Worm (Caenorhabditis elegans) whole organism, young adult: Measurements from ENCODE around the gene pqn-41.

ENCODE experiments used
- B0336.3 ChIP-seq: fragments of 200-800 bp; sonication (Bioruptor generic); IDR thresholded peaks from 2 replicates; pipeline ENCODE4 v1.3.6; 2022; ENCODE audit warnings: missing genetic modification characterization, missing compliant biosample characterization
- C06A6.2 ChIP-seq: fragments of 200-800 bp; sonication (Bioruptor generic); conservative IDR thresholded peaks from 2 replicates; pipeline ENCODE4 v1.3.6; 2022; ENCODE audit warnings: missing genetic modification characterization, missing compliant biosample characterization
- C17E4.6 ChIP-seq: fragments of 200-800 bp; sonication (Bioruptor generic); IDR thresholded peaks from 2 replicates; pipeline ENCODE4 v1.3.6; 2022; ENCODE audit warnings: missing genetic modification reagents, missing genetic modification characterization, missing compliant biosample characterization
- F23B12.7 ChIP-seq: sonication (generic microtip); optimal IDR thresholded peaks from 2 replicates; lab custom pipeline; 2017; ENCODE audit warnings: missing genetic modification characterization, mild to moderate bottlenecking, missing compliant biosample characterization, antibody characterized with exemption, moderate library complexity; ENCODE audit not compliant: insufficient read depth
- F39B2.1 ChIP-seq: fragments of 200-800 bp; sonication (Bioruptor generic); IDR thresholded peaks from 2 replicates; pipeline ENCODE4 v1.3.6; 2022; ENCODE audit warnings: missing genetic modification reagents, missing genetic modification characterization, missing compliant biosample characterization
- F49E8.2 ChIP-seq: sonication (generic microtip); optimal IDR thresholded peaks from 3 replicates; lab custom pipeline; 2017; ENCODE audit warnings: missing genetic modification characterization, mild to moderate bottlenecking, missing compliant biosample characterization, antibody characterized with exemption, moderate library complexity; ENCODE audit not compliant: insufficient read depth
- F55B11.4 ChIP-seq: sonication (generic microtip); optimal IDR thresholded peaks from 2 replicates; lab custom pipeline; 2016; ENCODE audit warnings: missing compliant biosample characterization, missing genetic modification characterization, borderline replicate concordance; ENCODE audit not compliant: insufficient read depth
- Y53G8AR.9 ChIP-seq: fragments of 200-800 bp; sonication (Bioruptor generic); conservative IDR thresholded peaks from 2 replicates; pipeline ENCODE4 v1.3.6; 2022; ENCODE audit warnings: missing genetic modification reagents, missing genetic modification characterization, missing compliant biosample characterization
- Y56A3A.18 ChIP-seq: fragments of 200-800 bp; sonication (Bioruptor generic); IDR thresholded peaks from 2 replicates; pipeline ENCODE4 v1.3.6; 2022; ENCODE audit warnings: missing genetic modification reagents, missing genetic modification characterization, missing compliant biosample characterization
- aptf-3 ChIP-seq: fragments of 200-800 bp; sonication (Bioruptor generic); IDR thresholded peaks from 2 replicates; pipeline ENCODE4 v1.3.6; 2022; ENCODE audit warnings: missing genetic modification characterization, missing compliant biosample characterization
- attf-5 ChIP-seq: fragments of 200-800 bp; sonication (Bioruptor generic); optimal IDR thresholded peaks from 2 replicates; lab custom pipeline; 2018; ENCODE audit warnings: mild to moderate bottlenecking, missing genetic modification characterization, missing compliant biosample characterization
- bed-1 ChIP-seq: fragments of 200-800 bp; sonication (Bioruptor generic); IDR thresholded peaks from 2 replicates; pipeline ENCODE4 v1.3.6; 2022; ENCODE audit warnings: missing genetic modification reagents, missing genetic modification characterization, missing compliant biosample characterization
- ceh-27 ChIP-seq: fragments of 200-800 bp; sonication (Bioruptor generic); optimal IDR thresholded peaks from 2 replicates; lab custom pipeline; 2018; ENCODE audit warnings: mild to moderate bottlenecking, missing genetic modification characterization, moderate library complexity, missing compliant biosample characterization
- ceh-40 ChIP-seq: fragments of 200-800 bp; sonication (Bioruptor generic); IDR thresholded peaks from 2 replicates; pipeline ENCODE4 v1.3.6; 2022; ENCODE audit warnings: missing genetic modification characterization, missing compliant biosample characterization
- dox-1 ChIP-seq: fragments of 200-800 bp; sonication (Bioruptor generic); IDR thresholded peaks from 2 replicates; pipeline ENCODE4 v1.3.6; 2022; ENCODE audit warnings: missing genetic modification reagents, missing genetic modification characterization, missing compliant biosample characterization
- efl-1 ChIP-seq: fragments of 150-350 bp; optimal IDR thresholded peaks from 2 replicates; lab custom pipeline; 2014; ENCODE audit warnings: missing biosample characterization, missing genetic modification reagents, missing genetic modification characterization
- egl-18 ChIP-seq: fragments of 200-800 bp; sonication (Bioruptor generic); IDR thresholded peaks from 2 replicates; pipeline ENCODE4 v1.3.6; 2022; ENCODE audit warnings: missing genetic modification reagents, missing genetic modification characterization, missing compliant biosample characterization
- egrh-3 ChIP-seq: fragments of 200-800 bp; sonication (Bioruptor generic); IDR thresholded peaks from 2 replicates; pipeline ENCODE4 v1.3.6; 2022; ENCODE audit warnings: missing genetic modification reagents, missing genetic modification characterization, missing compliant biosample characterization
- gei-17 ChIP-seq: fragments of 200-800 bp; sonication (Bioruptor generic); optimal IDR thresholded peaks from 2 replicates; lab custom pipeline; 2018; ENCODE audit warnings: mild to moderate bottlenecking, missing genetic modification characterization, missing compliant biosample characterization
- hlh-12 ChIP-seq: sonication (generic microtip); optimal IDR thresholded peaks from 2 replicates; lab custom pipeline; 2016; ENCODE audit warnings: missing genetic modification characterization, missing compliant biosample characterization
- hlh-26 ChIP-seq: fragments of 200-800 bp; sonication (Bioruptor generic); conservative IDR thresholded peaks from 2 replicates; pipeline ENCODE4 v1.3.6; 2022; ENCODE audit warnings: missing genetic modification reagents, missing genetic modification characterization, missing compliant biosample characterization
- hmg-1.2 ChIP-seq: fragments of 200-800 bp; sonication (Bioruptor generic); IDR thresholded peaks from 2 replicates; pipeline ENCODE4 v1.3.6; 2022; ENCODE audit warnings: missing genetic modification reagents, missing genetic modification characterization, missing compliant biosample characterization
- hmg-20 ChIP-seq: fragments of 200-800 bp; sonication (Bioruptor generic); IDR thresholded peaks from 2 replicates; pipeline ENCODE4 v1.3.6; 2022; ENCODE audit warnings: missing genetic modification reagents, missing genetic modification characterization, missing compliant biosample characterization
- lag-1 ChIP-seq: fragments of 200-800 bp; sonication (Bioruptor generic); IDR thresholded peaks from 2 replicates; pipeline ENCODE4 v1.3.6; 2022; ENCODE audit warnings: missing genetic modification reagents, missing genetic modification characterization, missing compliant biosample characterization
- let-607 ChIP-seq, 2 experiments: fragments of 200-800 bp in 1 of 2; sonication (Bioruptor generic) in 1 of 2; sonication (generic microtip) in 1 of 2; optimal IDR thresholded peaks; 2 replicates each; lab custom pipeline; 2016 to 2018; ENCODE audit warnings: mild to moderate bottlenecking in 2 of 2, missing compliant biosample characterization in 2 of 2, missing genetic modification characterization in 2 of 2, moderate library complexity in 2 of 2, missing genotype in 1 of 2
- lin-26 ChIP-seq: fragments of 200-800 bp; sonication (Bioruptor generic); IDR thresholded peaks from 2 replicates; pipeline ENCODE4 v1.3.6; 2022; ENCODE audit warnings: missing genetic modification reagents, missing genetic modification characterization, missing compliant biosample characterization
- mel-28 ChIP-seq: sonication (generic microtip); optimal IDR thresholded peaks from 2 replicates; lab custom pipeline; 2016; ENCODE audit warnings: borderline replicate concordance, mild to moderate bottlenecking, missing genetic modification characterization, missing compliant biosample characterization
- mxl-1 ChIP-seq: sonication (generic microtip); optimal IDR thresholded peaks from 2 replicates; lab custom pipeline; 2016; ENCODE audit warnings: missing genetic modification characterization, missing compliant biosample characterization
- nfya-1 ChIP-seq: sonication (generic microtip); optimal IDR thresholded peaks from 2 replicates; lab custom pipeline; 2017; ENCODE audit warnings: antibody characterized with exemption, missing compliant biosample characterization, missing genetic modification characterization, borderline replicate concordance; ENCODE audit not compliant: insufficient read depth
- snpc-1.1 ChIP-seq: sonication (generic microtip); optimal IDR thresholded peaks from 2 replicates; lab custom pipeline; 2017; ENCODE audit warnings: missing genetic modification characterization, mild to moderate bottlenecking, missing compliant biosample characterization, antibody characterized with exemption, moderate library complexity, missing genotype, missing genetic modification reagents; ENCODE audit not compliant: insufficient read depth
- somi-1 ChIP-seq: fragments of 200-800 bp; sonication (Bioruptor generic); optimal IDR thresholded peaks from 2 replicates; lab custom pipeline; 2018; ENCODE audit warnings: mild to moderate bottlenecking, missing genetic modification characterization, missing compliant biosample characterization
- sptf-2 ChIP-seq: fragments of 200-800 bp; sonication (Bioruptor generic); optimal IDR thresholded peaks from 2 replicates; lab custom pipeline; 2018; ENCODE audit warnings: mild to moderate bottlenecking, missing genetic modification characterization, missing compliant biosample characterization
- tbx-9 ChIP-seq: sonication (generic microtip); optimal IDR thresholded peaks from 2 replicates; lab custom pipeline; 2016; ENCODE audit warnings: borderline replicate concordance, missing genetic modification characterization, inconsistent platforms, missing compliant biosample characterization
- tlf-1 ChIP-seq: fragments of 200-800 bp; sonication (Bioruptor generic); optimal IDR thresholded peaks from 2 replicates; lab custom pipeline; 2018; ENCODE audit warnings: mild to moderate bottlenecking, missing genetic modification characterization, missing compliant biosample characterization
- ztf-26 ChIP-seq: sonication (generic microtip); optimal IDR thresholded peaks from 2 replicates; lab custom pipeline; 2017; ENCODE audit warnings: missing genetic modification characterization, missing compliant biosample characterization

The pqn-41 gene

DNA sequence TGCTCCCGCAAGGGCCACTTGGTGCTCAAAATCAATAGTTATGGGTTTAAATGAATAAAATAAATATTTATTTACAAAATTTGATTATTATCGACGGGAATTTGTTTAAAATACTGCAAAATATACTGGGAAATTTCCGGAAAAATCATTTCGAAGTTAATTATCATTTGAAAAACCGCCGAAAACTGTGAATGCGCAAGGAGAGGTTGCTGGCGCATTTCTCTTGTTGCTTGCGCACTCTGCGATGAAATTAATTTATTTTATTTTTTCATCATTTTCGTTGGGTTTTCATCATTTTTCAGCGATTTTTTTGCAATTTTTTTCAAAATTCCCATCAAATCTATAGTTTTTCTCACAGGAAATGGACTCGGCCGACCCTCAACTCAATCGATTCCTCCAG lies 46.2 kb upstream of the pqn-41 start, which contains the start of gene ddp-1 (continued):
- TF ChIP-seq ztf-26 (tag; lab: Kevin White, UChicago) (peak; percentile 93), F39B2.1 (GFP tag; lab: Robert Waterston, UW) (peak; percentile 87), ceh-27 (GFP tag; lab: Kevin White, UChicago) (peak; percentile 86), ceh-40 (GFP tag; lab: Robert Waterston, UW) (no peak), somi-1 (GFP tag; lab: Kevin White, UChicago) (peak; percentile 78), tlf-1 (GFP tag; lab: Kevin White, UChicago) (peak; percentile 97), F23B12.7 (peak; percentile 87), mel-28 (tag; lab: Kevin White, UChicago) (peak; percentile 73), lin-26 (GFP tag; lab: Robert Waterston, UW) (peak; percentile 88), egrh-3 (0 out of 2 replicates have a peak, but pooled peaks have one; percentile 31), egl-18 (GFP tag; lab: Robert Waterston, UW) (peak; percentile 72; the same call in 1 of the 2 replicates), F55B11.4 (tag; lab: Kevin White, UChicago) (no peak), bed-1 (GFP tag; lab: Robert Waterston, UW) (no peak), dox-1 (peak; percentile 96), mxl-1 (tag; lab: Kevin White, UChicago) (no peak), B0336.3 (GFP tag; lab: Robert Waterston, UW) (peak; percentile 96), let-607 (tag; optimal IDR thresholded peaks at IDR 0.05; lab: Kevin White, UChicago) (peak; percentile 45 to 67), nfya-1 (tag; lab: Kevin White, UChicago) (no peak), sptf-2 (GFP tag; lab: Kevin White, UChicago) (peak; percentile 72), hlh-12 (tag; lab: Kevin White, UChicago) (no peak), tbx-9 (tag; lab: Kevin White, UChicago) (no peak), efl-1 (GFP tag; lab: Kevin White, UChicago) (peak; percentile 95), hmg-20 (GFP tag; lab: Robert Waterston, UW) (peak; percentile 93), snpc-1.1 (peak; percentile 67), C17E4.6 (GFP tag; lab: Robert Waterston, UW) (peak; percentile 88), C06A6.2 (GFP tag; lab: Robert Waterston, UW) (peak; percentile 91), Y56A3A.18 (GFP tag; lab: Robert Waterston, UW) (peak; percentile 97), aptf-3 (no peak), hlh-26 (GFP tag; lab: Robert Waterston, UW) (no peak), lag-1 (GFP tag; lab: Robert Waterston, UW) (0 out of 2 replicates have a peak, but pooled peaks have one; percentile 63), hmg-1.2 (peak; percentile 77), gei-17 (GFP tag; lab: Kevin White, UChicago) (peak; percentile 90), F49E8.2 (tag; lab: Kevin White, UChicago) (peak; percentile 78)

DNA sequence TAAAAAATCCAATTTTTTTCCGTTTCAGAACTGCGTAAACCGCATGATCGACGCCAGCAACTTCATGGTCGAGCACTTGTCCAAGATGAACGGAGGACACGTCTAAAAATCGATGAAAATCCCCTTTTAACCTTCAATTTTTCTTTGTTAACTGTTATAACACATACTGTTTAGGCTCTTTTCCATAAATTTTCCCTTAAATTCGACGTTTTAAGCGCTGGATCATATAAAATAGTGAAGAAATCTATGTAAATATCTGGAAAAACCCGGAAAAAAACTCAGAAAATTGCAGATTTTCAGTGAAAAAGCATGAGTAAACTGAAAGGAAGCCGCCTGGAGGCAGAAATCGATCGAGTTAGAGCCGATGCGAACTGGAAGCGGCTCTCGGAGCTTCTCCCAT lies 45.6 kb upstream of the pqn-41 start, which contains the start of gene ttc-7:
TSS of gene ttc-7 (plus strand) at position 301 of the 400 bp plus-strand sequence.
- TF ChIP-seq lag-1 (GFP tag; lab: Robert Waterston, UW) (no peak), Y53G8AR.9 (GFP tag; lab: Robert Waterston, UW) (no peak), hmg-1.2 (no peak), hlh-12 (tag; lab: Kevin White, UChicago) (no peak), attf-5 (GFP tag; lab: Kevin White, UChicago) (no peak)
- TF ChIP-seq, all 124 proteins: peak for 0
